Worm (Caenorhabditis elegans): ENCODE results near the gene snfc-5.

The snfc-5 gene

DNA sequence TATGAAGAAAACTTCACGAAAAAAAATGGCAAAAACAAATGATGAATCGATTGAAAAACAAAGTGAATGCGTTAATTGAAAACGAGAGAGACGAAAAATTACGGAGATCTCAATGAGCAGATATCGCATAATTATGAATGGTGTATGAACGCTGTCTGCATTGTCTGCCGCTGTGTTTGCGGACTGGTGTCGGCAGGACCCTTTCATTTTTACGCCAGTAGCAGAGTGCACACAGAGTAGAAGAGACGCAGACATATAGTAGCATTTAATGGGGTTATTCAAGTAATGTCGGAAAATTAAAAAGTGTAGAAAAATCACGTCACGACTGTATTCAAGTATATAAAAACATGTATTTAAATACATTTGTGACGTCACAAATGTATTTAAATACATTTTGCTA is 23.8 kb upstream of the snfc-5 start:
- TF ChIP-seq ces-1 (GFP tag; optimal IDR thresholded peaks at IDR 0.05) (peak; percentile 73), blmp-1 (tag; optimal IDR thresholded peaks at IDR 0.05) (no peak), unc-120 (tag; optimal IDR thresholded peaks at IDR 0.05; ENCODE audit: poor library complexity, severe bottlenecking) (no peak), cnd-1 (tag; optimal IDR thresholded peaks at IDR 0.05) (no peak), lin-13 (tag; optimal IDR thresholded peaks at IDR 0.05) (peak; percentile 57), mep-1 (tag; optimal IDR thresholded peaks at IDR 0.05) (peak; percentile 38), lsy-2 (tag; optimal IDR thresholded peaks at IDR 0.05) (peak; percentile 21), mls-2 (tag; optimal IDR thresholded peaks at IDR 0.05) (peak; percentile 13), lin-32 (GFP tag; optimal IDR thresholded peaks at IDR 0.05) (no peak), unc-39 (tag; optimal IDR thresholded peaks at IDR 0.05) (no peak)

DNA sequence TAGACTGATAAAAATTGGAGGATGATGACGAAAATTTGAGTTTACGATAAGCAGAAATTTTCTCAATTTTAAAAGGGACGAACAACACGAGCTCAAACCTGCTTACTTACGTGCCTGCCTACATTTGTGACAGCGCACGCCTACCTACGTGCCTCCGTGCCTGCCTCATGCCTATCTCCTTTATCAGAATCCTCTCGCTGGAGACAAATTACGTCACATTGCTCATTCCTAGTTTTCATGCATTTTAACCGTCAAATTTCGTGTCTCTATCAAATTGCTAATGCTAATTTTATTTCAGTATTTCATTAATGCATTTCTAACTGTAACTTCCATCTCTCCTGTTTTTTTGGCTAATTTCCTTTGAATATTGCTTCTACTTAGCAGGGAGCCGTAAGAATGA is 23.2 kb upstream of the snfc-5 start, which contains the start of gene pals-27:
pals-27 (plus strand) TSS at position 301 of the 400 bp plus-strand sequence.
- TF ChIP-seq mep-1 (tag; optimal IDR thresholded peaks at IDR 0.05) (no peak), sem-2 (GFP tag; optimal IDR thresholded peaks at IDR 0.05) (no peak), cnd-1 (tag; optimal IDR thresholded peaks at IDR 0.05) (no peak), sptf-1 (tag; optimal IDR thresholded peaks at IDR 0.05) (no peak), ham-2 (GFP tag; optimal IDR thresholded peaks at IDR 0.05) (no peak), ces-1 (GFP tag; optimal IDR thresholded peaks at IDR 0.05) (no peak), zip-8 (tag; optimal IDR thresholded peaks at IDR 0.05) (no peak), mab-5 (tag; optimal IDR thresholded peaks at IDR 0.05) (no peak), nhr-76 (tag; optimal IDR thresholded peaks at IDR 0.05) (no peak), hlh-1 (tag; optimal IDR thresholded peaks at IDR 0.05) (no peak), flh-1 (GFP tag; optimal IDR thresholded peaks at IDR 0.05) (no peak), unc-39 (tag; optimal IDR thresholded peaks at IDR 0.05) (no peak), nhr-12 (tag; optimal IDR thresholded peaks at IDR 0.05) (no peak), elt-3 (tag; optimal IDR thresholded peaks at IDR 0.05) (no peak), unc-62 (GFP tag; optimal IDR thresholded peaks at IDR 0.05) (no peak), ceh-43 (GFP tag; optimal IDR thresholded peaks at IDR 0.05) (no peak), lsy-2 (tag; optimal IDR thresholded peaks at IDR 0.05) (no peak)

DNA sequence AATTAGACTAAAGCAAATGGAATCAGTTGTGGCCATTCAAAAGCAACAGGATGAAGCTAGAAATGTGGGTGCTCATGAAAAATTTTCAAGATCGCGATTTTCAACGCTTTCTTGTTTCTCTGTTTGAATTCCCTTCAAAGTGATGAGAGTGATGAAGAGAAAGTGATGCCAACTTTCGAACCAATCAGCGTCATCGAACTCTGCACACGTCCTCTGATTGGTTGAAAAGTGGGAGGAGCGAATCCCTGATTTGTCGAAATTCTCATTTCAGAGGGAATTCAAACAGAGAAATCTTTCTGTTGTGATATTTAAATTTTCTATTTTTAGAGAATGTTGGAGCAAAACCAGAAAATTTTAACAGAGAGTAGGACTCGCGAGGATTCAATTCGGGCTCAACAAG is 22.5 kb upstream of the snfc-5 start:
- TF ChIP-seq ceh-39 (tag; optimal IDR thresholded peaks at IDR 0.05) = no peak
- TF ChIP-seq nhr-76 (tag; optimal IDR thresholded peaks at IDR 0.05) = no peak
- no peak for TF ChIP-seq elt-3 (tag; optimal IDR thresholded peaks at IDR 0.05)

DNA sequence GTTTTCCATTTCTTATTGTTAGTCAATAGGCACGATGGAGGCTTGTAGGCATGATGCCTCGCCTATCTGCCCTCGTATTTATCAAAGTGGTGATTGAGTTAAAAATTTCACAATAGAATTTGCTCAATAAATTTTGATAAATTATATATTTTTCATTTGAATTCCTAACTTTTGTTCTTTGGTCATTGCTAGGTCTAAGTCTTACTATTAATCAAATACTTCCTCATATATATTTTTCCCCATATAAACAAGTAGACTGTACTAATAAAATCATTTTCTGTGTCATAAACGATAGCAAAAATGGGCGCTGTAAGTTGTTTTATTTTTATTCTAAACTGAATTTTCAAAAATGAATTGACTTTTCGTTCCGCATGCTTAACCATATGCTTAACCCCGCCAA is 20.1 kb upstream of the snfc-5 start, which contains the start of gene pals-28:
pals-28 (plus strand) TSS at position 301 of the 400 bp plus-strand sequence.
- TF ChIP-seq nhr-28 (tag; optimal IDR thresholded peaks at IDR 0.05) = no peak
- no peak for TF ChIP-seq nhr-2 (tag; optimal IDR thresholded peaks at IDR 0.05)
- no peak for TF ChIP-seq flh-1 (GFP tag; optimal IDR thresholded peaks at IDR 0.05)
- TF ChIP-seq elt-1 (tag; optimal IDR thresholded peaks at IDR 0.05; ENCODE audit: borderline replicate concordance, insufficient read depth) = no peak
- TF ChIP-seq snpc-4 (tag; optimal IDR thresholded peaks at IDR 0.05) = no peak
- TF ChIP-seq bed-3 (GFP tag; optimal IDR thresholded peaks at IDR 0.05) = no peak
- TF ChIP-seq lin-13 (tag; optimal IDR thresholded peaks at IDR 0.05) = no peak
- TF ChIP-seq blmp-1 (tag; optimal IDR thresholded peaks at IDR 0.05) = no peak
- TF ChIP-seq ceh-83 (GFP tag; optimal IDR thresholded peaks at IDR 0.05) = no peak
- no peak for TF ChIP-seq nhr-76 (tag; optimal IDR thresholded peaks at IDR 0.05)
- TF ChIP-seq nhr-237 (tag; optimal IDR thresholded peaks at IDR 0.05) = no peak
- no peak for TF ChIP-seq elt-3 (tag; optimal IDR thresholded peaks at IDR 0.05)
- TF ChIP-seq mls-2 (tag; optimal IDR thresholded peaks at IDR 0.05) = no peak
- no peak for TF ChIP-seq pha-4 (tag; optimal IDR thresholded peaks at IDR 0.05)
- no peak for TF ChIP-seq unc-39 (tag; optimal IDR thresholded peaks at IDR 0.05)
- no peak for TF ChIP-seq zip-8 (tag; optimal IDR thresholded peaks at IDR 0.05)

DNA sequence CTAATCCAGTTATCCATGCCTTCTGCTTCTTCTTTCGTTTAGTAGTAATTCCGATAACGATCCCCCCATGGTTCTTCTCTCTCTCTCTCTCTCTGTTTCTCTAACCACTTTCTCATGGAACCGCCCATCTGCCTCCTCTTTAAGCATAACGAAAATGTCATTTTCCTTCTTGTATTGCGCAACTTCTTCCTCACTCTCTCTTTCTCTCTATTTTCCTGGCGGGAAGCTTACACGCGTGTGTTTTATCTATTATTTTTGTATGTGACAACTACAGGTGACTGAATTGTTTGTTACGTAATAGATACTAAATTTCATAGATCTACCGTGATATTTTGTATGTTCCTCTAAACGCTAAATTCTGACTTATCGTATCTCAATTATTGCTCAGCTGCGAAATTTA is 14.2 kb upstream of the snfc-5 start:
- TF ChIP-seq sptf-1 (tag; optimal IDR thresholded peaks at IDR 0.05) (no peak), zip-8 (tag; optimal IDR thresholded peaks at IDR 0.05) (peak; percentile 95)

DNA sequence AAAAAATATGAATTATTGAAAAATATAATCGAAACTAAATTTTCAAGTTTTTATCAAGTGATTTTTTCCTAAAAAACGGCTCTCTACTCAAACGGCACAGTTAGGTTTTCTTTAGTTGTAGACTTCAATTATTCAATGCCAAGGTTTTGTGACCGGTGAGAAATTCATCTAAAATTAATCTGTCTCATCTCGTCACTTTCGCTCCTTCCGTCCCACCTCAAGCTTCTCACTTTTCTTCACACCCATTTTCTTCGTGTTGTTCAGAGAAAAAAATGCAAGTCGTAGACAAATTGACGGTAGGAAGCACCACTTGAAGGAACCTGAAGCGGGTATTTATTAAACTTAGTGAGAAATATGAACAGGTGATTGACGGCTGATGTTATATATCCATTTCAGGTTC is 13.3 kb upstream of the snfc-5 start:
- no peak for TF ChIP-seq lin-32 (GFP tag; optimal IDR thresholded peaks at IDR 0.05)
- TF ChIP-seq lsy-2 (tag; optimal IDR thresholded peaks at IDR 0.05) = no peak
- no peak for TF ChIP-seq nhr-28 (tag; optimal IDR thresholded peaks at IDR 0.05)
- TF ChIP-seq ceh-39 (tag; optimal IDR thresholded peaks at IDR 0.05) = no peak
- TF ChIP-seq ham-2 (GFP tag; optimal IDR thresholded peaks at IDR 0.05) = no peak

All from whole organism, mixed stage, embryonic.